Fruit fly (Drosophila melanogaster) whole organism, wandering third instar larva: ENCODE measurements around the gene neb.

ENCODE experiments used
- Dif ChIP-seq: fragments of 200-275, 200-300 bp; sonication (Bioruptor generic); optimal IDR thresholded peaks from 2 replicates; lab custom pipeline; 2018; ENCODE audit warnings: missing biosample characterization, missing genetic modification characterization; ENCODE audit not compliant: partially characterized antibody
- ey ChIP-seq: fragments of 200-800 bp; sonication (Bioruptor generic); optimal IDR thresholded peaks from 2 replicates; lab custom pipeline; 2016; ENCODE audit warnings: missing biosample characterization, missing genetic modification characterization
- fru ChIP-seq: fragments of 200-800 bp; sonication (Bioruptor generic); optimal IDR thresholded peaks from 3 replicates; lab custom pipeline; 2016; ENCODE audit warnings: missing biosample characterization, mild to moderate bottlenecking, missing genetic modification characterization
- usp ChIP-seq: fragments of >200 bp; optimal IDR thresholded peaks from 2 replicates; lab custom pipeline; 2017; ENCODE audit warnings: missing biosample characterization, missing genetic modification characterization

DNA sequence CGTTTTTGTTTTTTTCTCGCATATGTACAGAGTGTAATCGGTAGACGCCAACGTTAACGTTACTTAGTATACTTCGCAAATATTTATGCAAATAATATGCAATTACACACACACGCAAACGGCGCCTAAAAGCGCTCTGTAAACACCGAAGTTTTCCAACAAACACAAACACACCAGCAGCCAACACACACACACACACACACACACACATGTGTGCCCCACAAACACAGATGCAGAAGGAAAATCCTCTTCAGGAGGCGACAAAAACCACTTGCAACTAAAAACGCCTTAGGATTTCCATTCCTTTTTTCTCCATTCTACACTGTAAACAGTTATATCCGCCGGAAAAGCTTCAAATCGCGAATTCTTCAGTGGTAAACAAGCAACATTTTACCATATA is 18.2 kb upstream of the neb start:
- no peak for TF ChIP-seq ey (GFP tag; lab: Kevin White, UChicago)
- TF ChIP-seq usp (GFP tag; lab: Kevin White, UChicago) = no peak
- TF ChIP-seq Dif (GFP tag; lab: Kevin White, UChicago) = no peak
- no peak for TF ChIP-seq fru
